Fruit fly (Drosophila melanogaster): ENCODE measurements around the gene NAAT1.

NAAT1 gene

dm6 chrX:5421407-5422250 is 11.0 kb upstream of the NAAT1 start, which contains the start of gene Usp16-45 (continued):
- peak; percentile 41 for TF ChIP-seq scrt (GFP tag; optimal IDR thresholded peaks at IDR 0.05)
- TF ChIP-seq br (optimal IDR thresholded peaks at IDR 0.05): no peak
- TF ChIP-seq CG32767 (GFP tag; IDR thresholded peaks at IDR 0.05): no peak
- TF ChIP-seq Sin3A (optimal IDR thresholded peaks at IDR 0.05): peak; percentile 13
- no peak for TF ChIP-seq Usf (GFP tag; optimal IDR thresholded peaks at IDR 0.05)
- TF ChIP-seq CG10462 (GFP tag; optimal IDR thresholded peaks at IDR 0.05): no peak
- TF ChIP-seq ERR (GFP tag; optimal IDR thresholded peaks at IDR 0.05): no peak
- peak; percentile 34 for TF ChIP-seq CG15514 (GFP tag; optimal IDR thresholded peaks at IDR 0.05)
- no peak for TF ChIP-seq so (GFP tag; IDR thresholded peaks at IDR 0.05)
- no peak for TF ChIP-seq Antp (GFP tag; optimal IDR thresholded peaks at IDR 0.05)
- no peak for TF ChIP-seq Sox102F (GFP tag; optimal IDR thresholded peaks at IDR 0.05)
- no peak for TF ChIP-seq CG34224 (GFP tag; IDR thresholded peaks at IDR 0.05; ENCODE audit: partially characterized antibody)
- no peak for TF ChIP-seq CG4404 (GFP tag; IDR thresholded peaks at IDR 0.05)
- TF ChIP-seq CG10654 (GFP tag; optimal IDR thresholded peaks at IDR 0.05): no peak
- no peak for TF ChIP-seq CG15696 (tag; optimal IDR thresholded peaks at IDR 0.05)
- no peak for TF ChIP-seq lola (GFP tag; optimal IDR thresholded peaks at IDR 0.05)
- no peak for TF ChIP-seq eyg (GFP tag; optimal IDR thresholded peaks at IDR 0.05)
- TF ChIP-seq Doc3 (GFP tag; IDR thresholded peaks at IDR 0.05; ENCODE audit: partially characterized antibody): no peak
- peak; percentile 96 for TF ChIP-seq MESR4 (GFP tag; optimal IDR thresholded peaks at IDR 0.05)
- no peak for TF ChIP-seq CG3847 (GFP tag; IDR thresholded peaks at IDR 0.05)
- peak; percentile 41; the same call in 1 of the 3 replicates for TF ChIP-seq CG16813 (GFP tag; IDR thresholded peaks at IDR 0.05; ENCODE audit: partially characterized antibody)
- no peak for TF ChIP-seq trem (tag; optimal IDR thresholded peaks at IDR 0.05)
- TF ChIP-seq CG10565 (GFP tag; optimal IDR thresholded peaks at IDR 0.05): no peak
- TF ChIP-seq CG12299 (tag; optimal IDR thresholded peaks at IDR 0.05): no peak
- peak; percentile 71 for TF ChIP-seq Dp (GFP tag; optimal IDR thresholded peaks at IDR 0.05)
- peak; percentile 63 for TF ChIP-seq BEAF-32 (GFP tag; optimal IDR thresholded peaks at IDR 0.05)
- TF ChIP-seq CG7271 (tag; optimal IDR thresholded peaks at IDR 0.05): no peak
- TF ChIP-seq Mad (GFP tag; optimal IDR thresholded peaks at IDR 0.05): no peak
- no peak for TF ChIP-seq Aef1 (GFP tag; IDR thresholded peaks at IDR 0.05)
- no peak for TF ChIP-seq Drgx (GFP tag; IDR thresholded peaks at IDR 0.05)
- no peak for TF ChIP-seq oc (tag; optimal IDR thresholded peaks at IDR 0.05)
- no peak for TF ChIP-seq CG8281 (tag; optimal IDR thresholded peaks at IDR 0.05)
- TF ChIP-seq CG11247 (GFP tag; IDR thresholded peaks at IDR 0.05): no peak
- peak; percentile 25 for TF ChIP-seq YL-1 (GFP tag; optimal IDR thresholded peaks at IDR 0.05)
- TF ChIP-seq fd64A (GFP tag; optimal IDR thresholded peaks at IDR 0.05): no peak
- no peak for TF ChIP-seq CG6272 (GFP tag; IDR thresholded peaks at IDR 0.05)
- no peak for TF ChIP-seq CG2712 (tag; optimal IDR thresholded peaks at IDR 0.05)
- TF ChIP-seq CG2116 (GFP tag; optimal IDR thresholded peaks at IDR 0.05): no peak
- TF ChIP-seq CG13287 (GFP tag; IDR thresholded peaks at IDR 0.05; ENCODE audit: partially characterized antibody): peak; percentile 32; the same call in 1 of the 2 replicates
- peak; percentile 47 for TF ChIP-seq CG17385 (GFP tag; optimal IDR thresholded peaks at IDR 0.05)
- TF ChIP-seq croc (GFP tag; conservative IDR thresholded peaks at IDR 0.05): no peak
- TF ChIP-seq bcd (GFP tag; optimal IDR thresholded peaks at IDR 0.05): no peak
- peak; percentile 68 for TF ChIP-seq cg (GFP tag; optimal IDR thresholded peaks at IDR 0.05)
- no peak for TF ChIP-seq chif (GFP tag; optimal IDR thresholded peaks at IDR 0.05)
- no peak for TF ChIP-seq CG34376 (GFP tag; optimal IDR thresholded peaks at IDR 0.05)
- no peak for TF ChIP-seq CG11723 (GFP tag; optimal IDR thresholded peaks at IDR 0.05)
- TF ChIP-seq Dll (GFP tag; IDR thresholded peaks at IDR 0.05; ENCODE audit: partially characterized antibody): 0 out of 4 replicates have a peak, but pooled peaks have one; percentile 41
- TF ChIP-seq Lhr (GFP tag; optimal IDR thresholded peaks at IDR 0.05): no peak
- TF ChIP-seq CG6683 (GFP tag; optimal IDR thresholded peaks at IDR 0.05): no peak

All from whole organism, embryonic.